Worm (Caenorhabditis elegans) whole organism, late embryonic: ENCODE data around the gene hpo-19.

Experiments
- C38D4.7 ChIP-seq: fragments of 200-800 bp; sonication (Bioruptor generic); optimal IDR thresholded peaks from 2 replicates; lab custom pipeline; 2018; ENCODE audit warnings: mild to moderate bottlenecking, missing genetic modification characterization, moderate library complexity, missing compliant biosample characterization
- F13H6.1 ChIP-seq: sonication (generic microtip); optimal IDR thresholded peaks from 2 replicates; lab custom pipeline; 2016; ENCODE audit warnings: missing genetic modification characterization, missing compliant biosample characterization
- K02D7.2 ChIP-seq: sonication (generic microtip); optimal IDR thresholded peaks from 2 replicates; lab custom pipeline; 2017; ENCODE audit warnings: mild to moderate bottlenecking, missing genetic modification characterization, missing compliant biosample characterization
- K09A11.1 ChIP-seq: sonication (generic microtip); optimal IDR thresholded peaks from 2 replicates; lab custom pipeline; 2017; ENCODE audit warnings: antibody characterized with exemption, mild to moderate bottlenecking, missing genetic modification characterization, missing compliant biosample characterization; ENCODE audit not compliant: insufficient read depth
- ahr-1 ChIP-seq: sonication (generic microtip); optimal IDR thresholded peaks from 2 replicates; lab custom pipeline; 2016; ENCODE audit warnings: missing genetic modification characterization, missing compliant biosample characterization
- ama-1 ChIP-seq: fragments of 150-350 bp; optimal IDR thresholded peaks from 2 replicates; lab custom pipeline; 2014
- ceh-14 ChIP-seq: sonication (generic microtip); optimal IDR thresholded peaks from 2 replicates; lab custom pipeline; 2016; ENCODE audit warnings: missing genotype, missing genetic modification characterization, missing compliant biosample characterization
- ceh-18 ChIP-seq: sonication (generic microtip); optimal IDR thresholded peaks from 2 replicates; lab custom pipeline; 2016; ENCODE audit warnings: missing genetic modification characterization, missing compliant biosample characterization
- ceh-19 ChIP-seq: fragments of 200-800 bp; sonication (Bioruptor generic); optimal IDR thresholded peaks from 2 replicates; lab custom pipeline; 2018; ENCODE audit warnings: mild to moderate bottlenecking, missing genetic modification characterization, missing compliant biosample characterization
- ceh-24 ChIP-seq: sonication (generic microtip); optimal IDR thresholded peaks from 2 replicates; lab custom pipeline; 2016; ENCODE audit warnings: mild to moderate bottlenecking, missing genetic modification characterization, missing compliant biosample characterization
- ceh-30 ChIP-seq: fragments of 150-350 bp; optimal IDR thresholded peaks from 2 replicates; lab custom pipeline; 2014; ENCODE audit warnings: missing biosample characterization, missing genetic modification characterization
- ceh-31 ChIP-seq: sonication (generic microtip); optimal IDR thresholded peaks from 2 replicates; lab custom pipeline; 2016; ENCODE audit warnings: missing genetic modification characterization, missing compliant biosample characterization
- ceh-34 ChIP-seq: sonication (generic microtip); optimal IDR thresholded peaks from 2 replicates; lab custom pipeline; 2016; ENCODE audit warnings: mild to moderate bottlenecking, missing genetic modification characterization, missing compliant biosample characterization
- ceh-45 ChIP-seq: fragments of 200-800 bp; sonication (Bioruptor generic); IDR thresholded peaks from 2 replicates; pipeline ENCODE4 v1.3.6; 2022; ENCODE audit warnings: missing genetic modification reagents, missing genetic modification characterization, missing compliant biosample characterization
- ceh-48 ChIP-seq: sonication (generic microtip); optimal IDR thresholded peaks from 2 replicates; lab custom pipeline; 2016; ENCODE audit warnings: missing genetic modification characterization, inconsistent platforms, missing compliant biosample characterization
- ceh-9 ChIP-seq: sonication (generic microtip); optimal IDR thresholded peaks from 2 replicates; lab custom pipeline; 2016; ENCODE audit warnings: mild to moderate bottlenecking, missing genetic modification characterization, inconsistent platforms, missing compliant biosample characterization
- dmd-4 ChIP-seq: sonication (generic microtip); optimal IDR thresholded peaks from 2 replicates; lab custom pipeline; 2016; ENCODE audit warnings: borderline replicate concordance, missing genetic modification characterization, missing compliant biosample characterization
- dve-1 ChIP-seq: sonication (generic microtip); optimal IDR thresholded peaks from 2 replicates; lab custom pipeline; 2017; ENCODE audit warnings: antibody characterized with exemption, mild to moderate bottlenecking, missing genetic modification characterization, missing compliant biosample characterization
- elt-2 ChIP-seq: sonication (generic microtip); optimal IDR thresholded peaks from 2 replicates; lab custom pipeline; 2016; ENCODE audit warnings: missing genetic modification reagents, missing genetic modification characterization, missing compliant biosample characterization
- elt-4 ChIP-seq: sonication (generic microtip); optimal IDR thresholded peaks from 2 replicates; lab custom pipeline; 2016; ENCODE audit warnings: missing genetic modification characterization, missing compliant biosample characterization
- ets-4 ChIP-seq: sonication (generic microtip); optimal IDR thresholded peaks from 2 replicates; lab custom pipeline; 2016; ENCODE audit warnings: missing genetic modification characterization, missing compliant biosample characterization
- eyg-1 ChIP-seq: sonication (generic microtip); optimal IDR thresholded peaks from 2 replicates; lab custom pipeline; 2016; ENCODE audit warnings: missing genotype, missing genetic modification characterization, missing compliant biosample characterization
- fax-1 ChIP-seq: sonication (generic microtip); optimal IDR thresholded peaks from 2 replicates; lab custom pipeline; 2016; ENCODE audit warnings: missing genotype, missing genetic modification characterization, missing compliant biosample characterization
- hlh-15 ChIP-seq: sonication (generic microtip); optimal IDR thresholded peaks from 2 replicates; lab custom pipeline; 2016; ENCODE audit warnings: missing genetic modification characterization, missing compliant biosample characterization
- lim-6 ChIP-seq: sonication (generic microtip); optimal IDR thresholded peaks from 2 replicates; lab custom pipeline; 2016; ENCODE audit warnings: missing genetic modification characterization, missing compliant biosample characterization
- mec-3 ChIP-seq: sonication (generic microtip); optimal IDR thresholded peaks from 2 replicates; lab custom pipeline; 2016; ENCODE audit warnings: borderline replicate concordance, missing genetic modification characterization, missing compliant biosample characterization
- nhr-232 ChIP-seq: sonication (generic microtip); optimal IDR thresholded peaks from 2 replicates; lab custom pipeline; 2016; ENCODE audit warnings: missing genetic modification characterization, missing compliant biosample characterization
- odd-2 ChIP-seq: sonication (generic microtip); optimal IDR thresholded peaks from 2 replicates; lab custom pipeline; 2017; ENCODE audit warnings: antibody characterized with exemption, mild to moderate bottlenecking, missing genetic modification characterization, missing compliant biosample characterization
- pag-3 ChIP-seq: sonication (generic microtip); optimal IDR thresholded peaks from 2 replicates; lab custom pipeline; 2016; ENCODE audit warnings: missing compliant biosample characterization, missing genetic modification characterization, borderline replicate concordance
- pax-1 ChIP-seq: fragments of 150-350 bp; optimal IDR thresholded peaks from 2 replicates; lab custom pipeline; 2014; ENCODE audit warnings: missing biosample characterization, missing genetic modification characterization
- pha-2 ChIP-seq: sonication (generic microtip); optimal IDR thresholded peaks from 2 replicates; lab custom pipeline; 2017; ENCODE audit warnings: mild to moderate bottlenecking, missing genetic modification characterization, missing compliant biosample characterization
- pha-4 ChIP-seq: fragments of 150-350 bp; optimal IDR thresholded peaks from 2 replicates; lab custom pipeline; 2018; ENCODE audit warnings: missing biosample characterization, missing genetic modification reagents, missing genetic modification characterization
- pqm-1 ChIP-seq: sonication (generic microtip); optimal IDR thresholded peaks from 2 replicates; lab custom pipeline; 2016; ENCODE audit warnings: missing genetic modification characterization, missing compliant biosample characterization
- ref-2 ChIP-seq: sonication (generic microtip); optimal IDR thresholded peaks from 2 replicates; lab custom pipeline; 2016; ENCODE audit warnings: missing genetic modification characterization, missing compliant biosample characterization
- sdc-2 ChIP-seq: sonication (generic microtip); optimal IDR thresholded peaks from 2 replicates; lab custom pipeline; 2016; ENCODE audit warnings: missing genotype, missing genetic modification characterization, missing compliant biosample characterization
- sox-2 ChIP-seq: fragments of 200-800 bp; sonication (Bioruptor generic); IDR thresholded peaks from 2 replicates; pipeline ENCODE4 v1.3.6; 2022; ENCODE audit warnings: missing genetic modification reagents, missing genetic modification characterization, missing compliant biosample characterization
- sox-4 ChIP-seq: sonication (generic microtip); optimal IDR thresholded peaks from 2 replicates; lab custom pipeline; 2017; ENCODE audit warnings: mild to moderate bottlenecking, missing genetic modification characterization, inconsistent platforms, missing compliant biosample characterization
- tbx-7 ChIP-seq: sonication (generic microtip); optimal IDR thresholded peaks from 2 replicates; lab custom pipeline; 2016; ENCODE audit warnings: missing genotype, missing genetic modification characterization, missing compliant biosample characterization
- unc-3 ChIP-seq, 2 experiments: fragments of 200-800 bp in 1 of 2; sonication (Bioruptor generic) in 1 of 2; sonication (generic microtip) in 1 of 2; conservative IDR thresholded peaks in 1 of 2; optimal IDR thresholded peaks in 1 of 2; 2 replicates each; pipeline versions ENCODE4 v1.3.6 to Lab custom; 2016 to 2022; ENCODE audit warnings: missing compliant biosample characterization in 2 of 2, missing genetic modification characterization in 2 of 2, missing genetic modification reagents in 1 of 2
- ztf-16 ChIP-seq: sonication (generic microtip); optimal IDR thresholded peaks from 2 replicates; lab custom pipeline; 2017; ENCODE audit warnings: missing genetic modification characterization, missing compliant biosample characterization

Gene hpo-19

DNA sequence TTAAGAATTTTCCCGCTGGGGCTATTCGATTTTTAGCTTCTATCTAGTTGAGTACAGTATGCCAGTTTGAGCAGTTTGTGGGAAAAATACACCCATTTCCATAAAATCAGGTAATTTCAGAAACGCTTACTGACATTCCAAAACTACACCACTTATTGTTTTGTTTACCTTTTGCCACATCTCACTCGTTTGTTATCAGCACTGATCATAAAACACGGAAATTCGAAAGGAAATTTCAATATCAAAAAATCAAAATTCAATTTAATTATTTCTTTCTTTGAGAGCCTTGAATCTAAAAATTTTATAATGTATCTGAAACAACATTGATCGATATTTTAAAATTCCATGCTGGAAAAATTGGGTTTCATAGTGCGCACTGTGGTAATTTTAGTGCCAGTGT lies 35.9 kb upstream of the hpo-19 start:
- TF ChIP-seq C38D4.7 (no peak), nhr-232 (tag; lab: Kevin White, UChicago) (no peak), dmd-4 (tag; lab: Kevin White, UChicago) (no peak), ama-1 (lab: Kevin White, UChicago) (no peak), mec-3 (tag; lab: Kevin White, UChicago) (no peak), ceh-24 (tag; lab: Kevin White, UChicago) (no peak), ceh-34 (tag; lab: Kevin White, UChicago) (no peak), elt-4 (no peak), lim-6 (tag; lab: Kevin White, UChicago) (no peak), pha-2 (tag; lab: Kevin White, UChicago) (no peak), ceh-14 (tag; lab: Kevin White, UChicago) (no peak), ceh-30 (tag; lab: Kevin White, UChicago) (no peak)

DNA sequence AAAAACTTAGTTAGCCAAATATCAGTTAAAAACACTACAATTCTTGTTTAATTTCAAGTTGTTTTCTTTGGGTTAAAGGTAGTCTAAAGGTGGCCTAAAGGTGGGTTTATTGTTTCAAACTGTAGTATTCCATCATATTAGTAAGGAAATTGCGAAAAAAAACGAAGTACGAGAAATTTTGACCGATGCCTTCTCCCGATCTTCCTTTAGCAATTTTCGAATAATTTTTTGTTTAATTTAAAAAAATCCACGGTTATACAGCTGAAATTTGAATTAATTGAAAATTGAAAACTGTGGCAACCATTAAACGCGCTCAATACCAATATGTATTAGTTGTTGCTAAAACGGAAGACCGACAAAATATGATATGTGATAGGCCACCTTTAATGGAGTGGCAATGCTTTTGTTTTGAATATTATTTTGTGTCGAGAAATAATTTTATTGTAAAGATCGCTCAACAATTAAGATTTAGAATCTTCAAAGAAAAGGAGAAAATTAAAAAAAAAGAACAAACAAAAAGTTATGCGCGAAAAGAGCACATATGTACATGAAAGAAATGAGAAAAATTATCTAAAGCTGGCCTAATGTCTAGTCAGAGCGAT lies 35.4 kb upstream of the hpo-19 start:
- no peak for TF ChIP-seq odd-2
- TF ChIP-seq elt-2 (tag; lab: Kevin White, UChicago) = no peak
- no peak for TF ChIP-seq ceh-45 (GFP tag; lab: Robert Waterston, UW)
- no peak for TF ChIP-seq sox-2 (GFP tag; lab: Robert Waterston, UW)
- TF ChIP-seq F13H6.1 (tag; lab: Kevin White, UChicago) = no peak
- no peak for TF ChIP-seq mec-3 (tag; lab: Kevin White, UChicago)
- TF ChIP-seq ahr-1 (tag; lab: Kevin White, UChicago) = no peak
- no peak for TF ChIP-seq pax-1 (tag; lab: Kevin White, UChicago)
- no peak for TF ChIP-seq tbx-7 (tag; lab: Kevin White, UChicago)
- no peak for TF ChIP-seq sox-4 (tag; lab: Kevin White, UChicago)
- no peak for TF ChIP-seq K02D7.2 (tag; lab: Kevin White, UChicago)
- TF ChIP-seq ceh-48 = no peak

DNA sequence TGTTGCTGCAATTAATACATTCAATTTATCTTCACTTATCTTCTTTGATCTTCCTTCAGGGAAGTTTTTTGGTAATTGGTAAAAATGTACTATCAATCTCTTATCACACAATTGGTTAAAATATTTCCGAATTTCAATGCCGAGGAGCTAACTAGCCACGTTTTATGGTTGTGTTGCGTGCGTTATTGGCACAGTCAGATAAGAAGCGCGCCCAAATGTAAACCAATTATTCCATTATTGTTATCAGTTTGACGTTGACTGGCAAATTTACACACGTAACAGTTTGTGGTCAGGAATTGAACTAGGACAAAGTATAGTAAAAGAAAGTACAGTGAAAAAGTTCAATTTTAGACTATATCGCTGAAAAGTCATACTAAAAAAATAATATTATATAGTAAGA lies 28.9 kb upstream of the hpo-19 start:
- no peak for TF ChIP-seq ceh-14 (tag; lab: Kevin White, UChicago)
- no peak for TF ChIP-seq nhr-232 (tag; lab: Kevin White, UChicago)
- peak; percentile 13 for TF ChIP-seq elt-2 (tag; lab: Kevin White, UChicago)

DNA sequence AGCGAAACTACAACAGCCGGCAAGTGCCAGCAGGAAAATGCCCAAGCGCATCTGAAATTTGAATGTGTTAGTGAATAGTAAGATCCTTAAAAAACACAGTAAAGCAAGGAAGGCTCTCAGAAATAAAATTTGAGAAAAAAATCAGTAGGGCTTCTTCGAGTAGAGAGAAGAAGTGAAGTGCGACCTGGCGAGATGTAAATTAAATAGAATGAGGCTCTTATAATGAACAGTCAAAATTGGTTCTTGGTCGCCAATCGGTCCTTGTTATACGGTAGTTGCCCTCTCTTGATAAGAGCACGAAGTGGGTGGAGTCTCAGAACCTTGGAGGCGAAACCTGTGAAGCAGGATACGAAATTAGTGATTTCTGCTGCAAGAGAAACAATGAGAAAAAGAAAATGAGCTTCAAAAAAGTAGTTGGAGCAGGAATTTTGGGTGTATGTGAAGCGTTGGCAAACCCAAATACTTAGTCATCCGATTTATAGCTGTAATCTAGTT lies 27.7 kb upstream of the hpo-19 start, which contains the start of gene bcf-1:
bcf-1 (minus strand) TSS at position 51 of the 495 bp plus-strand sequence.
- TF ChIP-seq hlh-15 (no peak), ceh-19 (no peak), ets-4 (tag; lab: Kevin White, UChicago) (no peak), pha-4 (tag; lab: Kevin White, UChicago) (no peak), pag-3 (tag; lab: Kevin White, UChicago) (no peak), ceh-9 (tag; lab: Kevin White, UChicago) (no peak), ceh-18 (tag; lab: Kevin White, UChicago) (no peak), ceh-31 (tag; lab: Kevin White, UChicago) (no peak), eyg-1 (no peak), K09A11.1 (tag; lab: Kevin White, UChicago) (no peak), pqm-1 (tag; lab: Kevin White, UChicago) (no peak), sdc-2 (no peak), unc-3 (GFP tag; conservative IDR thresholded peaks at IDR 0.05; lab: Robert Waterston, UW) (no peak), unc-3 (tag; optimal IDR thresholded peaks at IDR 0.05; lab: Kevin White, UChicago) (no peak), tbx-7 (tag; lab: Kevin White, UChicago) (no peak), fax-1 (tag; lab: Kevin White, UChicago) (no peak), ref-2 (tag; lab: Kevin White, UChicago) (no peak), ztf-16 (tag; lab: Kevin White, UChicago) (no peak), dve-1 (tag; lab: Kevin White, UChicago) (no peak)
